Fruit fly (Drosophila melanogaster) whole organism, wandering third instar larva: Measurements from ENCODE around the gene mkg-p.

Source experiments
- Abd-B ChIP-seq: fragments of >200 bp; optimal IDR thresholded peaks from 2 replicates; lab custom pipeline; 2017; ENCODE audit warnings: missing biosample characterization, missing genetic modification characterization
- CG9705 ChIP-seq: fragments of 200-800 bp; sonication (Bioruptor generic); optimal IDR thresholded peaks from 2 replicates; lab custom pipeline; 2018; ENCODE audit warnings: missing biosample characterization, mild to moderate bottlenecking, missing genetic modification characterization
- GATAd ChIP-seq: sonication (Bioruptor generic); optimal IDR thresholded peaks from 2 replicates; lab custom pipeline; 2016; ENCODE audit warnings: missing biosample characterization, missing genetic modification characterization
- Hnf4 ChIP-seq: fragments of 200-800 bp; sonication (Bioruptor generic); optimal IDR thresholded peaks from 2 replicates; lab custom pipeline; 2016; ENCODE audit warnings: missing biosample characterization, mild to moderate bottlenecking, missing genetic modification characterization
- OdsH ChIP-seq: fragments of 200-800 bp; sonication (Bioruptor generic); optimal IDR thresholded peaks from 2 replicates; lab custom pipeline; 2016; ENCODE audit warnings: missing biosample characterization, mild to moderate bottlenecking, missing genetic modification characterization
- Rel ChIP-seq, 2 experiments: fragments of 200-800 bp; sonication (Bioruptor generic) in 1 of 2; optimal IDR thresholded peaks; 2 replicates in 1 of 2; 3 replicates in 1 of 2; lab custom pipeline; 2016 to 2019; ENCODE audit warnings: mild to moderate bottlenecking in 2 of 2, missing biosample characterization in 2 of 2, missing genetic modification characterization in 2 of 2, moderate library complexity in 1 of 2
- br ChIP-seq: fragments of 200-800 bp; sonication (Bioruptor generic); optimal IDR thresholded peaks from 2 replicates; lab custom pipeline; 2016; ENCODE audit warnings: missing biosample characterization, missing genetic modification characterization
- sage ChIP-seq: fragments of 200-800 bp; sonication (Bioruptor generic); optimal IDR thresholded peaks from 2 replicates; lab custom pipeline; 2016; ENCODE audit warnings: missing biosample characterization, mild to moderate bottlenecking, missing genetic modification characterization
- usp ChIP-seq: fragments of >200 bp; optimal IDR thresholded peaks from 2 replicates; lab custom pipeline; 2017; ENCODE audit warnings: missing biosample characterization, missing genetic modification characterization

DNA sequence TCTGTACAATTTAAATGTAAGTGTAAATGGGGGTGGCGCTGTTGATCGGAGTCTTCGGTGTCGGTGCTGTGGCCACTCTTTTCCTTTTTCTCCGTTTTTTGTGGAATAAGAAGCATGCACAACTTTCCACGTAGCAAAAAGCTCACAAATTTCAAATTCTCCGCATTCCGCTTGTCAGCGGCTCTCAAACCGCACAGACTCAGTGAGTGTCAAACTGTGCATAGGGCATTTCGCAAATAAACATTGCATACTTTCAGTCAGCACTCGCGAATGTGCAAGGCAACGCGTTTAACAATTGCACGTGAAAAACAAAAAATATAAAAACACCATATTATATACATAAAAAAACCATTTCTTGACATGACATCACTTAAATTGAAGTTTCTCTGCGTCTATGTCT lies 10.1 kb downstream of the mkg-p start:
- TF ChIP-seq Hnf4 (GFP tag; lab: Kevin White, UChicago) (no peak), GATAd (no peak), CG9705 (no peak), Abd-B (GFP tag; lab: Kevin White, UChicago) (no peak), Rel (GFP tag; optimal IDR thresholded peaks at IDR 0.05; lab: Kevin White, UChicago) (no peak), Rel (tag; optimal IDR thresholded peaks at IDR 0.05; lab: Kevin White, UChicago) (no peak), sage (GFP tag; lab: Kevin White, UChicago) (no peak), usp (GFP tag; lab: Kevin White, UChicago) (no peak), br (GFP tag; lab: Kevin White, UChicago) (no peak), OdsH (GFP tag; lab: Kevin White, UChicago) (no peak)
